Worm (Caenorhabditis elegans) whole organism, L1 larva: ENCODE data around the gene dkf-2.

Experiments used
- C04F5.9 ChIP-seq: sonication (generic microtip); optimal IDR thresholded peaks from 2 replicates; lab custom pipeline; 2016; ENCODE audit warnings: missing genetic modification characterization, missing compliant biosample characterization
- C16A3.4 ChIP-seq: fragments of 150-350 bp; optimal IDR thresholded peaks from 2 replicates; lab custom pipeline; 2014; ENCODE audit warnings: missing biosample characterization, missing genetic modification characterization
- C34B4.2 ChIP-seq: sonication (generic microtip); optimal IDR thresholded peaks from 2 replicates; lab custom pipeline; 2017; ENCODE audit warnings: mild to moderate bottlenecking, missing genetic modification characterization, missing compliant biosample characterization
- ceh-63 ChIP-seq: fragments of 200-800 bp; sonication (Bioruptor generic); optimal IDR thresholded peaks from 2 replicates; lab custom pipeline; 2018; ENCODE audit warnings: mild to moderate bottlenecking, missing genetic modification characterization, missing compliant biosample characterization
- ceh-8 ChIP-seq: fragments of 200-800 bp; sonication (Bioruptor generic); optimal IDR thresholded peaks from 2 replicates; lab custom pipeline; 2018; ENCODE audit warnings: mild to moderate bottlenecking, missing genetic modification characterization, moderate library complexity, missing compliant biosample characterization
- ceh-82 ChIP-seq, 3 experiments: fragments of 150-350 bp in 1 of 3; sonication (generic microtip) in 2 of 3; optimal IDR thresholded peaks; 2 replicates each; lab custom pipeline; 2014 to 2017; ENCODE audit warnings: missing biosample characterization in 3 of 3, missing genetic modification characterization in 3 of 3
- ceh-88 ChIP-seq: fragments of 200-800 bp; sonication (Bioruptor generic); IDR thresholded peaks from 2 replicates; pipeline ENCODE4 v1.3.6; 2022; ENCODE audit warnings: missing genetic modification characterization, missing compliant biosample characterization
- ces-1 ChIP-seq: fragments of 150-350 bp; optimal IDR thresholded peaks from 2 replicates; lab custom pipeline; 2014; ENCODE audit warnings: missing biosample characterization, missing genetic modification reagents, missing genetic modification characterization
- dpl-1 ChIP-seq, 3 experiments: fragments of 150-350 bp in 2 of 3; sonication (generic microtip) in 1 of 3; optimal IDR thresholded peaks; 2 replicates each; lab custom pipeline; 2014 to 2017; ENCODE audit warnings: missing biosample characterization in 3 of 3, missing genetic modification characterization in 3 of 3, missing genetic modification reagents in 3 of 3
- efl-3 ChIP-seq: fragments of 200-800 bp; sonication (Bioruptor generic); optimal IDR thresholded peaks from 2 replicates; lab custom pipeline; 2018; ENCODE audit warnings: mild to moderate bottlenecking, missing genetic modification characterization, missing compliant biosample characterization
- egl-27 ChIP-seq, 2 experiments: fragments of 150-350 bp in 1 of 2; sonication (generic microtip); optimal IDR thresholded peaks; 3 replicates each; lab custom pipeline; 2017 to 2018; ENCODE audit warnings: missing biosample characterization in 2 of 2, missing genetic modification characterization in 2 of 2, missing genetic modification reagents in 2 of 2
- elt-2 ChIP-seq: sonication (generic microtip); optimal IDR thresholded peaks from 2 replicates; lab custom pipeline; 2016; ENCODE audit warnings: missing genetic modification characterization, mild to moderate bottlenecking, inconsistent platforms, missing compliant biosample characterization, missing genetic modification reagents
- hlh-17 ChIP-seq: fragments of 200-800 bp; sonication (Bioruptor generic); optimal IDR thresholded peaks from 2 replicates; lab custom pipeline; 2018; ENCODE audit warnings: missing genetic modification characterization, mild to moderate bottlenecking, missing compliant biosample characterization, moderate library complexity, borderline replicate concordance
- hlh-4 ChIP-seq: sonication (generic microtip); optimal IDR thresholded peaks from 2 replicates; lab custom pipeline; 2016; ENCODE audit warnings: mild to moderate bottlenecking, missing genetic modification characterization, missing compliant biosample characterization
- jun-1 ChIP-seq: fragments of 150-350 bp; optimal IDR thresholded peaks from 2 replicates; lab custom pipeline; 2014; ENCODE audit warnings: missing biosample characterization, missing genetic modification reagents, missing genetic modification characterization
- lin-13 ChIP-seq: fragments of 150-350 bp; optimal IDR thresholded peaks from 2 replicates; lab custom pipeline; 2014; ENCODE audit warnings: missing biosample characterization, missing genetic modification reagents, missing genetic modification characterization
- lin-15B ChIP-seq: fragments of 150-350 bp; sonication (generic microtip); optimal IDR thresholded peaks from 3 replicates; lab custom pipeline; 2014; ENCODE audit warnings: missing biosample characterization, missing genetic modification characterization
- lin-35 ChIP-seq, 2 experiments: fragments of 150-350 bp; optimal IDR thresholded peaks; 2 replicates each; lab custom pipeline; 2014; ENCODE audit warnings: missing biosample characterization in 2 of 2, missing genetic modification characterization in 2 of 2, missing genetic modification reagents in 2 of 2
- mab-9 ChIP-seq: fragments of 200-800 bp; sonication (Bioruptor generic); IDR thresholded peaks from 2 replicates; pipeline ENCODE4 v1.3.6; 2022; ENCODE audit warnings: missing genetic modification reagents, missing genetic modification characterization, missing compliant biosample characterization
- mef-2 ChIP-seq: fragments of 150-350 bp; optimal IDR thresholded peaks from 2 replicates; lab custom pipeline; 2014; ENCODE audit warnings: missing biosample characterization, missing genetic modification characterization
- nhr-11 ChIP-seq: fragments of 150-350 bp; optimal IDR thresholded peaks from 2 replicates; lab custom pipeline; 2014; ENCODE audit warnings: missing biosample characterization, missing genetic modification characterization
- nhr-20 ChIP-seq: sonication (generic microtip); optimal IDR thresholded peaks from 2 replicates; lab custom pipeline; 2016; ENCODE audit warnings: mild to moderate bottlenecking, missing genetic modification characterization, missing compliant biosample characterization
- nhr-237 ChIP-seq: fragments of 150-350 bp; optimal IDR thresholded peaks from 2 replicates; lab custom pipeline; 2014; ENCODE audit warnings: missing biosample characterization, missing genetic modification characterization
- nhr-28 ChIP-seq: fragments of 150-350 bp; optimal IDR thresholded peaks from 2 replicates; lab custom pipeline; 2014; ENCODE audit warnings: missing biosample characterization, missing genetic modification characterization
- nhr-71 ChIP-seq: sonication (generic microtip); optimal IDR thresholded peaks from 2 replicates; lab custom pipeline; 2016; ENCODE audit warnings: mild to moderate bottlenecking, missing genetic modification characterization, moderate library complexity, missing compliant biosample characterization
- nhr-76 ChIP-seq: sonication (generic microtip); optimal IDR thresholded peaks from 2 replicates; lab custom pipeline; 2017; ENCODE audit warnings: missing biosample characterization, missing genetic modification characterization
- nhr-84 ChIP-seq: sonication (generic microtip); optimal IDR thresholded peaks from 2 replicates; lab custom pipeline; 2017; ENCODE audit warnings: missing biosample characterization, missing genetic modification characterization
- nhr-85 ChIP-seq: sonication (generic microtip); peaks from one replicate; lab custom pipeline; 2016; ENCODE audit warnings: missing genetic modification characterization, inconsistent platforms, missing compliant biosample characterization
- pqm-1 ChIP-seq: sonication (generic microtip); optimal IDR thresholded peaks from 3 replicates; lab custom pipeline; 2017; ENCODE audit warnings: missing biosample characterization, missing genetic modification characterization
- skn-1 ChIP-seq: fragments of 150-350 bp; optimal IDR thresholded peaks from 2 replicates; lab custom pipeline; 2014; ENCODE audit warnings: missing biosample characterization, missing genetic modification characterization
- snu-23 ChIP-seq: sonication (generic microtip); optimal IDR thresholded peaks from 2 replicates; lab custom pipeline; 2016; ENCODE audit warnings: missing genetic modification characterization, missing compliant biosample characterization
- sox-4 ChIP-seq: sonication (generic microtip); optimal IDR thresholded peaks from 2 replicates; lab custom pipeline; 2016; ENCODE audit warnings: missing genetic modification characterization, missing compliant biosample characterization
- sptf-1 ChIP-seq: fragments of 150-350 bp; optimal IDR thresholded peaks from 2 replicates; lab custom pipeline; 2014; ENCODE audit warnings: missing biosample characterization, missing genetic modification characterization
- tlp-1 ChIP-seq: fragments of 150-350 bp; optimal IDR thresholded peaks from 2 replicates; lab custom pipeline; 2014; ENCODE audit warnings: missing biosample characterization, missing genetic modification characterization
- unc-130 ChIP-seq: fragments of 150-350 bp; optimal IDR thresholded peaks from 2 replicates; lab custom pipeline; 2017; ENCODE audit warnings: missing biosample characterization, missing genetic modification characterization, inconsistent platforms
- unc-62 ChIP-seq: fragments of 150-350 bp; optimal IDR thresholded peaks from 2 replicates; lab custom pipeline; 2014; ENCODE audit warnings: missing biosample characterization, missing genetic modification reagents, missing genetic modification characterization
- zag-1 ChIP-seq: fragments of 150-350 bp; optimal IDR thresholded peaks from 2 replicates; lab custom pipeline; 2014; ENCODE audit warnings: missing biosample characterization, missing genetic modification characterization
- ztf-4 ChIP-seq: fragments of 150-350 bp; optimal IDR thresholded peaks from 2 replicates; lab custom pipeline; 2014; ENCODE audit warnings: missing biosample characterization, missing genetic modification characterization

Gene dkf-2

DNA sequence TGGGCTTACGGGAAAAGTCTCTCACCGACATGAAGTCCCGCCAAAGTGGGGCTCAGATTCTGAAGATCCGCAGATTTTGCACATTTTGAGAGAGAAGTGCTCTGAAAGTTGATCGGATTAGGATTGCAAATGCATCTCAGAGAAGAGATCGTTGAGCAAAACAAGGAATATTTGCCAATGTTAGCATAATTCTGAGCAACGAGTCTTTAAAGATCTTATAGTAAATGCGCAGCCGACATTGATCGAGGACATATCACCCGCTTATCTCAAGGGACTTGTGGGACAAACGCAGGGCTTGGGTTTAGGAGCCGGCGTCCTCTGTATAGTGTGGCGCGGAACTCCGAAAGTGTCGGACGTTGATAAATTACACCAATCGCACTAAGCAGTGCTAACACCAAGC is 23.7 kb upstream of the dkf-2 start, which contains the start of gene nhr-112:
Gene nhr-112 (minus strand): TSS at position 101 of the 400 bp plus-strand sequence.
- TF ChIP-seq C04F5.9 (tag; lab: Kevin White, UChicago): no peak
- TF ChIP-seq mab-9 (GFP tag; lab: Robert Waterston, UW): no peak
- TF ChIP-seq C16A3.4: no peak
- no peak for TF ChIP-seq hlh-4 (tag; lab: Kevin White, UChicago)
- no peak for TF ChIP-seq C34B4.2 (tag; lab: Kevin White, UChicago)
- no peak for TF ChIP-seq unc-130
- no peak for TF ChIP-seq sptf-1 (tag; lab: Kevin White, UChicago)
- no peak for TF ChIP-seq dpl-1 (GFP tag; optimal IDR thresholded peaks at IDR 0.05; lab: Kevin White, UChicago)

DNA sequence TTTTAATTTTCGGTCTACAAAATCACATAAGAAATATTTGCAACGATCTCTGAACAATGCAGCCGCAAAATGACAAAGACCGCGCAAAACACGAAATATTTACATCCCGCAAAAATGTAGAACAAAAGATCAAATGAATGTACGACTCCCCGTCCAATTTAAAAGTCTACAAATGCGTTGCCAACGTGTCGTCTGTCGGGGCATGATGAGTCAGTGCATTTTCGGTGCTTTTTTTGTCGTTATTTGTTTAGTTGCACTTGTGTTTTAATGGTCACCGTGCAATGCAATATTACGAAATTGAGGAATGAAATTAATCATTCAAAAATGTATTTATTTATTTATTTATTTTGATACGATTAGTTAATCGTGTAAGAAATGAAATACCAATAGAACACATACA is 22.8 kb upstream of the dkf-2 start:
- no peak for TF ChIP-seq tlp-1
- peak in 1 of 2 experiments; percentile 17 for TF ChIP-seq egl-27 (tag; optimal IDR thresholded peaks at IDR 0.05; lab: Kevin White, UChicago)
- TF ChIP-seq hlh-4 (tag; lab: Kevin White, UChicago): no peak
- TF ChIP-seq skn-1 (tag; lab: Kevin White, UChicago): peak; percentile 8
- TF ChIP-seq C34B4.2 (tag; lab: Kevin White, UChicago): no peak
- TF ChIP-seq lin-13 (GFP tag; lab: Kevin White, UChicago): no peak
- TF ChIP-seq nhr-84 (tag; lab: Kevin White, UChicago): no peak
- no peak for TF ChIP-seq hlh-17 (GFP tag; lab: Kevin White, UChicago)
- peak; percentile 25 for TF ChIP-seq nhr-20
- TF ChIP-seq lin-15B (tag; lab: Kevin White, UChicago): no peak
- no peak for TF ChIP-seq nhr-28 (tag; lab: Kevin White, UChicago)
- no peak for TF ChIP-seq nhr-237 (tag; lab: Kevin White, UChicago)
- TF ChIP-seq nhr-11: no peak
- TF ChIP-seq nhr-76 (tag; lab: Kevin White, UChicago): no peak
- no peak for TF ChIP-seq ceh-63
- no peak for TF ChIP-seq mef-2
- TF ChIP-seq snu-23 (GFP tag; lab: Kevin White, UChicago): no peak
- TF ChIP-seq, all 84 proteins: peak for 3

DNA sequence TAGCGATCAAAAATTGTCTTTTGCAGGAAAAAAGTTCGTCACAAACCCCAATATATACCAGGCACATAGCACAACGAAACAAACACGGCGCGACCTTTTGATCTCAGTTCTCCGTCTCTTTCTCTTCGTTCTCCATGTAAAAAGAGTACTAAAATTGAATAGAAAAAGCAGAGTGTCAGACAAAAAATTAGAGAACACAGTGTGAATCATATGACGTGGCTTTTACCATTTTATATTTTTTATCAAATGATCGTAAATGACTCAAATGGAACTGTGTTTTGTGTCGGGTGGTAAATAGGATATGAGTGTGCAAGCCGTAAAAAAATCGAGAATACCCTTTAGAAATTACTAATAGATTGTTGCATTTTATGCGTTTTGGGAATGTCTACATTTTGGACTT is 21.5 kb upstream of the dkf-2 start:
- peak; percentile 58 for TF ChIP-seq nhr-20
- peak in 1 of 3 experiments; percentile 31 for TF ChIP-seq ceh-82 (tag; optimal IDR thresholded peaks at IDR 0.05; lab: Kevin White, UChicago)
- TF ChIP-seq ces-1: no peak
- peak; percentile 65 for TF ChIP-seq elt-2 (tag; lab: Kevin White, UChicago)
- TF ChIP-seq nhr-71 (tag; lab: Kevin White, UChicago): peak; percentile 45
- no peak for TF ChIP-seq zag-1 (tag; lab: Kevin White, UChicago)
- TF ChIP-seq efl-3 (GFP tag; lab: Kevin White, UChicago): no peak
- no peak for TF ChIP-seq ztf-4 (tag; lab: Kevin White, UChicago)
- peak in 1 of 2 experiments; percentile 39 for TF ChIP-seq lin-35 (GFP tag; optimal IDR thresholded peaks at IDR 0.05; lab: Kevin White, UChicago)
- peak; percentile 22 for TF ChIP-seq nhr-85
- peak; percentile 23 for TF ChIP-seq jun-1 (tag; lab: Kevin White, UChicago)

DNA sequence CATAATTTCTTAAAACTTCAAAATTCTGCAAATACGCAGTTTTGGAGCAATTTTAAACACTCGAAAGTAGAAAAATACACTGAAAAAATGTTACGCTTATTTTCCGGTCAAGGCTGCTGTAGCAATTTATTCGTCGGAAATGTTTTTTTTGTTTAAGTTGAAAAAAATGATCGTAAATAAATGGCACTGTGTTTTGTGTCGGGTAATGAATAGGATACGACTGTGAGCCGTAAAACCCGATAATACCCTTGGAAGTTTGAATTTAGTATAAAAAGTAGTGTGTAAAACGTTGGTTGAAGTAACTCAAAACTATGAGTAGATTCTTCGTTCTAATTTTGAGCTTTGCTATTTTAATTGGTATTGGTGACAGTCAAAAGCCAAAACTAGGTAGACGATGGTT is 20.5 kb upstream of the dkf-2 start, which contains the start of gene T25E12.14:
Gene T25E12.14 (plus strand): TSS at position 301 of the 400 bp plus-strand sequence.
- TF ChIP-seq nhr-28 (tag; lab: Kevin White, UChicago) (no peak), ceh-8 (GFP tag; lab: Kevin White, UChicago) (no peak), hlh-4 (tag; lab: Kevin White, UChicago) (no peak), ceh-88 (GFP tag; lab: Robert Waterston, UW) (no peak), unc-62 (GFP tag; lab: Kevin White, UChicago) (no peak), mef-2 (no peak), sox-4 (tag; lab: Kevin White, UChicago) (no peak), sptf-1 (tag; lab: Kevin White, UChicago) (no peak), pqm-1 (tag; lab: Kevin White, UChicago) (no peak)
- TF ChIP-seq, all 84 proteins: peak for 0
